Worm (Caenorhabditis elegans) whole organism, L4 larva: ENCODE results near the gene cutl-17.

Experiments used
- D1046.2 ChIP-seq: fragments of 200-800 bp; sonication (Bioruptor generic); IDR thresholded peaks from 2 replicates; pipeline ENCODE4 v1.3.6; 2022; ENCODE audit warnings: missing genetic modification characterization, missing compliant biosample characterization
- F37D6.2 ChIP-seq: sonication (generic microtip); optimal IDR thresholded peaks from 2 replicates; lab custom pipeline; 2016; ENCODE audit warnings: mild to moderate bottlenecking, missing genetic modification characterization, missing compliant biosample characterization
- T26A8.4 ChIP-seq: fragments of 200-800 bp; sonication (Bioruptor generic); IDR thresholded peaks from 2 replicates; pipeline ENCODE4 v1.3.6; 2022; ENCODE audit warnings: missing genetic modification characterization, missing compliant biosample characterization
- Y48G9A.11 ChIP-seq: fragments of 200-800 bp; sonication (Bioruptor generic); IDR thresholded peaks from 2 replicates; pipeline ENCODE4 v1.3.6; 2022; ENCODE audit warnings: missing genetic modification reagents, missing genetic modification characterization, missing compliant biosample characterization
- Y5F2A.4 ChIP-seq: fragments of 200-800 bp; sonication (Bioruptor generic); optimal IDR thresholded peaks from 2 replicates; lab custom pipeline; 2018; ENCODE audit warnings: mild to moderate bottlenecking, missing genetic modification characterization, missing compliant biosample characterization
- ZK337.2 ChIP-seq: fragments of 200-800 bp; sonication (Bioruptor generic); IDR thresholded peaks from 2 replicates; pipeline ENCODE4 v1.3.6; 2022; ENCODE audit warnings: missing genetic modification reagents, missing genetic modification characterization, missing compliant biosample characterization
- ZK546.5 ChIP-seq, 2 experiments: sonication (generic microtip); optimal IDR thresholded peaks; 2 replicates each; lab custom pipeline; 2017; ENCODE audit warnings: missing biosample characterization in 2 of 2, missing genetic modification characterization in 2 of 2
- aha-1 ChIP-seq: fragments of 150-350 bp; peaks from one replicate; lab custom pipeline; 2014; ENCODE audit warnings: missing biosample characterization, missing genetic modification characterization
- aly-2 ChIP-seq: sonication (generic microtip); optimal IDR thresholded peaks from 2 replicates; lab custom pipeline; 2018; ENCODE audit warnings: missing biosample characterization, missing genetic modification characterization
- attf-4 ChIP-seq: sonication (generic microtip); optimal IDR thresholded peaks from 3 replicates; lab custom pipeline; 2017; ENCODE audit warnings: missing biosample characterization, missing genetic modification characterization
- ceh-28 ChIP-seq: fragments of 150-350 bp; optimal IDR thresholded peaks from 2 replicates; lab custom pipeline; 2014; ENCODE audit warnings: missing biosample characterization, missing genetic modification reagents, missing genetic modification characterization
- ceh-82 ChIP-seq: sonication (generic microtip); optimal IDR thresholded peaks from 2 replicates; lab custom pipeline; 2017; ENCODE audit warnings: missing biosample characterization, missing genetic modification characterization
- ctbp-1 ChIP-seq: fragments of 200-800 bp; sonication (Bioruptor generic); IDR thresholded peaks from 2 replicates; pipeline ENCODE4 v1.3.6; 2022; ENCODE audit warnings: missing genetic modification reagents, missing genetic modification characterization, missing compliant biosample characterization
- daf-16 ChIP-seq, 3 experiments: sonication (generic microtip); optimal IDR thresholded peaks; 2 replicates each; lab custom pipeline; 2016 to 2017; ENCODE audit warnings: missing genetic modification characterization in 3 of 3, missing genetic modification reagents in 3 of 3, mild to moderate bottlenecking in 2 of 3, missing compliant biosample characterization in 2 of 3, missing biosample characterization in 1 of 3, moderate library complexity in 1 of 3
- daf-8 ChIP-seq: fragments of 200-800 bp; sonication (Bioruptor generic); IDR thresholded peaks from 2 replicates; pipeline ENCODE4 v1.3.6; 2022; ENCODE audit warnings: missing genetic modification characterization, missing compliant biosample characterization
- dpl-1 ChIP-seq: fragments of 150-350 bp; optimal IDR thresholded peaks from 2 replicates; lab custom pipeline; 2014; ENCODE audit warnings: missing biosample characterization, missing genetic modification reagents, missing genetic modification characterization
- fkh-10 ChIP-seq: fragments of 150-350 bp; optimal IDR thresholded peaks from 2 replicates; lab custom pipeline; 2014; ENCODE audit warnings: missing biosample characterization, missing genetic modification reagents, missing genetic modification characterization
- gei-8 ChIP-seq: fragments of 200-800 bp; sonication (Bioruptor generic); optimal IDR thresholded peaks from 2 replicates; lab custom pipeline; 2018; ENCODE audit warnings: mild to moderate bottlenecking, missing genetic modification characterization, missing compliant biosample characterization
- hmg-1.1 ChIP-seq: fragments of 200-800 bp; sonication (Bioruptor generic); IDR thresholded peaks from 2 replicates; pipeline ENCODE4 v1.3.6; 2022; ENCODE audit warnings: missing genetic modification reagents, missing genetic modification characterization, missing compliant biosample characterization
- jun-1 ChIP-seq: fragments of 150-350 bp; optimal IDR thresholded peaks from 2 replicates; lab custom pipeline; 2014; ENCODE audit warnings: missing biosample characterization, missing genetic modification reagents, missing genetic modification characterization
- lin-1 ChIP-seq: fragments of 200-800 bp; sonication (Bioruptor generic); IDR thresholded peaks from 2 replicates; pipeline ENCODE4 v1.3.6; 2022; ENCODE audit warnings: missing genetic modification reagents, missing genetic modification characterization, missing compliant biosample characterization
- lin-15B ChIP-seq: fragments of 150-350 bp; sonication (generic microtip); optimal IDR thresholded peaks from 3 replicates; lab custom pipeline; 2014; ENCODE audit warnings: missing biosample characterization, missing genetic modification characterization
- lir-3 ChIP-seq: sonication (generic microtip); optimal IDR thresholded peaks from 2 replicates; lab custom pipeline; 2016; ENCODE audit warnings: mild to moderate bottlenecking, missing genetic modification characterization, missing compliant biosample characterization
- lsy-2 ChIP-seq, 2 experiments: fragments of 150-350 bp in 1 of 2; sonication (generic microtip) in 1 of 2; optimal IDR thresholded peaks; 2 replicates each; lab custom pipeline; 2014 to 2017; ENCODE audit warnings: missing biosample characterization in 2 of 2, missing genetic modification characterization in 2 of 2
- mdl-1 ChIP-seq, 2 experiments: fragments of 150-350 bp in 1 of 2; sonication (generic microtip) in 1 of 2; optimal IDR thresholded peaks; 2 replicates each; lab custom pipeline; 2014 to 2017; ENCODE audit warnings: missing biosample characterization in 2 of 2, missing genetic modification characterization in 2 of 2
- nhr-102 ChIP-seq: sonication (generic microtip); optimal IDR thresholded peaks from 2 replicates; lab custom pipeline; 2016; ENCODE audit warnings: mild to moderate bottlenecking, missing genetic modification characterization, moderate library complexity, missing compliant biosample characterization
- nhr-237 ChIP-seq: sonication (generic microtip); optimal IDR thresholded peaks from 2 replicates; lab custom pipeline; 2017; ENCODE audit warnings: missing biosample characterization, missing genetic modification characterization
- nhr-28 ChIP-seq: fragments of 150-350 bp; optimal IDR thresholded peaks from 2 replicates; lab custom pipeline; 2014; ENCODE audit warnings: missing biosample characterization, missing genetic modification characterization
- nhr-41 ChIP-seq: fragments of 200-800 bp; sonication (Bioruptor generic); IDR thresholded peaks from 2 replicates; pipeline ENCODE4 v1.3.6; 2022; ENCODE audit warnings: missing genetic modification reagents, missing genetic modification characterization, missing compliant biosample characterization
- nhr-77 ChIP-seq: fragments of 150-350 bp; optimal IDR thresholded peaks from 2 replicates; lab custom pipeline; 2014; ENCODE audit warnings: missing biosample characterization, missing genetic modification characterization
- pha-4 ChIP-seq, 2 experiments: fragments of 150-350 bp in 1 of 2; fragments of 200-800 bp in 1 of 2; sonication (Bioruptor generic) in 1 of 2; IDR thresholded peaks in 1 of 2; optimal IDR thresholded peaks in 1 of 2; 2 replicates each; pipeline versions ENCODE4 v1.3.6 to Lab custom; 2014 to 2022; ENCODE audit warnings: missing genetic modification characterization in 2 of 2, missing genetic modification reagents in 2 of 2, missing biosample characterization in 1 of 2, missing compliant biosample characterization in 1 of 2
- php-3 ChIP-seq: fragments of 200-800 bp; sonication (Bioruptor generic); IDR thresholded peaks from 2 replicates; pipeline ENCODE4 v1.3.6; 2022; ENCODE audit warnings: missing genetic modification reagents, missing genetic modification characterization, missing compliant biosample characterization
- rbr-2 ChIP-seq: sonication (generic microtip); optimal IDR thresholded peaks from 2 replicates; lab custom pipeline; 2016; ENCODE audit warnings: missing genotype, missing genetic modification characterization, missing compliant biosample characterization
- snpc-1.2 ChIP-seq: fragments of 200-800 bp; sonication (Bioruptor generic); IDR thresholded peaks from 2 replicates; pipeline ENCODE4 v1.3.6; 2022; ENCODE audit warnings: missing genetic modification reagents, missing genetic modification characterization, missing compliant biosample characterization
- tag-97 ChIP-seq: fragments of 200-800 bp; sonication (Bioruptor generic); IDR thresholded peaks from 2 replicates; pipeline ENCODE4 v1.3.6; 2022; ENCODE audit warnings: missing genetic modification characterization, missing compliant biosample characterization
- unc-39 ChIP-seq: sonication (generic microtip); optimal IDR thresholded peaks from 2 replicates; lab custom pipeline; 2017; ENCODE audit warnings: missing biosample characterization, missing genetic modification characterization
- unc-62 ChIP-seq, 3 experiments: fragments of 150-350 bp in 1 of 3; sonication (generic microtip); optimal IDR thresholded peaks in 2 of 3; peaks in 1 of 3; 1 replicate in 1 of 3; 2 replicates in 2 of 3; lab custom pipeline; 2014 to 2017; ENCODE audit warnings: missing biosample characterization in 3 of 3, missing genetic modification characterization in 3 of 3, missing genetic modification reagents in 3 of 3, missing genotype in 1 of 3
- vab-7 ChIP-seq: fragments of 200-800 bp; sonication (Bioruptor generic); IDR thresholded peaks from 2 replicates; pipeline ENCODE4 v1.3.6; 2022; ENCODE audit warnings: missing genetic modification reagents, missing genetic modification characterization, missing compliant biosample characterization
- zfp-2 ChIP-seq: sonication (generic microtip); optimal IDR thresholded peaks from 2 replicates; lab custom pipeline; 2016; ENCODE audit warnings: mild to moderate bottlenecking, missing genetic modification characterization, missing compliant biosample characterization
- zfp-3 ChIP-seq: fragments of 200-800 bp; sonication (Bioruptor generic); conservative IDR thresholded peaks from 2 replicates; pipeline ENCODE4 v1.3.6; 2022; ENCODE audit warnings: missing genetic modification reagents, missing genetic modification characterization, missing compliant biosample characterization
- zip-11 ChIP-seq: fragments of 200-800 bp; sonication (Bioruptor generic); IDR thresholded peaks from 2 replicates; pipeline ENCODE4 v1.3.6; 2022; ENCODE audit warnings: missing genetic modification characterization, missing compliant biosample characterization
- ztf-7 ChIP-seq: fragments of 150-350 bp; optimal IDR thresholded peaks from 2 replicates; lab custom pipeline; 2014; ENCODE audit warnings: missing biosample characterization, missing genetic modification characterization

cutl-17 gene

ce11 chrIV:9457400-9457799 lies at the start of gene cutl-17:
Gene cutl-17 (minus strand): TSS chrIV:9457500.
- TF ChIP-seq ZK337.2 (GFP tag; lab: Robert Waterston, UW) (no peak), unc-62 (GFP tag; optimal IDR thresholded peaks at IDR 0.05 in 1 of 2; lab: Kevin White, UChicago) (peak in 1 of 2 experiments; percentile 84), unc-62 (tag; optimal IDR thresholded peaks at IDR 0.05; lab: Kevin White, UChicago) (no peak), fkh-10 (GFP tag; lab: Kevin White, UChicago) (no peak)

- TF ChIP-seq attf-4 (no peak), mdl-1 (tag; optimal IDR thresholded peaks at IDR 0.05; lab: Kevin White, UChicago) (no peak), F37D6.2 (tag; lab: Kevin White, UChicago) (no peak), aha-1 (tag; lab: Kevin White, UChicago) (no peak), tag-97 (GFP tag; lab: Robert Waterston, UW) (no peak), ztf-7 (tag; lab: Kevin White, UChicago) (no peak), aly-2 (tag; lab: Kevin White, UChicago) (no peak), rbr-2 (no peak), fkh-10 (GFP tag; lab: Kevin White, UChicago) (no peak), hmg-1.1 (GFP tag; lab: Robert Waterston, UW) (no peak), zfp-2 (tag; lab: Kevin White, UChicago) (no peak)
Observed at ce11 chrIV:9506251-9506650, 49.0 kb upstream of the cutl-17 start, which contains the start of gene ttr-9. Gene ttr-9 (minus strand): TSS chrIV:9506351.

- TF ChIP-seq ZK546.5 (tag; optimal IDR thresholded peaks at IDR 0.05; lab: Kevin White, UChicago) (no peak), zip-11 (no peak), daf-8 (GFP tag; lab: Robert Waterston, UW) (no peak), ceh-28 (tag; lab: Kevin White, UChicago) (no peak), ztf-7 (tag; lab: Kevin White, UChicago) (peak; percentile 57), Y48G9A.11 (GFP tag; lab: Robert Waterston, UW) (no peak), tag-97 (GFP tag; lab: Robert Waterston, UW) (no peak), pha-4 (GFP tag; IDR thresholded peaks at IDR 0.05; lab: Robert Waterston, UW) (no peak), pha-4 (tag; optimal IDR thresholded peaks at IDR 0.05; lab: Kevin White, UChicago) (no peak), snpc-1.2 (GFP tag; lab: Robert Waterston, UW) (no peak), jun-1 (tag; lab: Kevin White, UChicago) (no peak), nhr-41 (no peak), T26A8.4 (GFP tag; lab: Robert Waterston, UW) (no peak), lin-15B (tag; lab: Kevin White, UChicago) (no peak), lir-3 (tag; lab: Kevin White, UChicago) (no peak), aha-1 (tag; lab: Kevin White, UChicago) (peak; percentile 87), gei-8 (no peak)
Observed at ce11 chrIV:9500100-9500499, 42.8 kb upstream of the cutl-17 start, which contains the start of gene ugt-21. Gene ugt-21 (plus strand): TSS chrIV:9500311.

DNA sequence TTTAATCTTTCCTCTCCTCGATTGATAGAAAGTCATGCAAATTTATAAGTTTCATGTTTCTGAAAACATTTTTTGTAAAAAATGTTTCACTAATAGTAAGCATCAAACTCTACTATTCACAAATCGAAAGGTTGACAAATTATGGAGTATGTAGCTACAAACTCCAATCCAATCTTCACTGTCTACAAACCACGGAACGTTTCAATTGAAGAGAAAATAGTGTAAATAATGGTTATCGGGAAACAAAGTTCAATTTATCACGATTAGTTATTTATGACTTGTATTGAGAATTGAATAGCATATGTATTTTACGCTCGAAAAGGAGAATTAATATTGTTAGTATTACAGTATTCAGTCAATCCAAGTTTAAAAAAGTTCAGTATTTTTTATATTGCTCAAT lies 42.3 kb upstream of the cutl-17 start:
- TF ChIP-seq fkh-10 (GFP tag; lab: Kevin White, UChicago) = no peak
- peak; percentile 94 for TF ChIP-seq nhr-28 (tag; lab: Kevin White, UChicago)

DNA sequence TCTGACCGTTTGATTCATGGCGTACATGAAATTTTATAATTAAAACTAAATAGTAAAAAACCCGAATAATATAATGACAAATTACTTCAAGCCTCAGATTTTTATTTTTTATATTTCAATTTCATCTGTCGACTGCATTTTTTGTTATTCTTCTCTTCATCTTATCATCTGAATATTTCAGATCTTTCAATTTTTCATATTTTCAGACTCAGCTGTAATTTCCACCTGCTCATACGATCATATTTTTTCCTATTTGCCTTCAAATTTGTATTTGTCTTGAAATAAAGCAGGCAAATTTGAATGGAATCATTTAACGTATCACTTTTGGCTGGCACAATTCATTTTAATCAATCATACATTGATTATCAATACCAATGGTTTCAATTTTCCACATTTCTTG lies 40.8 kb upstream of the cutl-17 start, which contains the start of gene sru-4:
Gene sru-4 (plus strand): TSS at position 301 of the 400 bp plus-strand sequence.
- TF ChIP-seq F37D6.2 (tag; lab: Kevin White, UChicago) = no peak
- no peak for TF ChIP-seq ZK337.2 (GFP tag; lab: Robert Waterston, UW)
- no peak for TF ChIP-seq nhr-77 (tag; lab: Kevin White, UChicago)
- TF ChIP-seq rbr-2 = no peak
- TF ChIP-seq tag-97 (GFP tag; lab: Robert Waterston, UW) = no peak
- TF ChIP-seq daf-16 (GFP tag; optimal IDR thresholded peaks at IDR 0.05; lab: Kevin White, UChicago) = no peak
- no peak for TF ChIP-seq daf-16 (tag; optimal IDR thresholded peaks at IDR 0.05; lab: Kevin White, UChicago)
- no peak for TF ChIP-seq php-3
- no peak for TF ChIP-seq Y5F2A.4 (GFP tag; lab: Kevin White, UChicago)
- no peak for TF ChIP-seq nhr-237
- TF ChIP-seq dpl-1 = no peak
- no peak for TF ChIP-seq nhr-102 (tag; lab: Kevin White, UChicago)
- TF ChIP-seq vab-7 (GFP tag; lab: Robert Waterston, UW) = no peak
- TF ChIP-seq lin-1 (GFP tag; lab: Robert Waterston, UW) = no peak
- TF ChIP-seq unc-39 (tag; lab: Kevin White, UChicago) = no peak
- TF ChIP-seq ceh-82 (tag; lab: Kevin White, UChicago) = no peak
- TF ChIP-seq lsy-2 (tag; optimal IDR thresholded peaks at IDR 0.05; lab: Kevin White, UChicago) = no peak
- no peak for TF ChIP-seq ctbp-1 (GFP tag; lab: Robert Waterston, UW)
- no peak for TF ChIP-seq D1046.2
- TF ChIP-seq gei-8 = no peak
- no peak for TF ChIP-seq zfp-3
